Worm (Caenorhabditis elegans) whole organism, mixed stage, embryonic: ENCODE results near the gene srh-16.

Source experiments
- bed-3 ChIP-seq: fragments of 200-800 bp; sonication (Bioruptor generic); optimal IDR thresholded peaks from 3 replicates; lab custom pipeline; 2018; ENCODE audit warnings: mild to moderate bottlenecking, missing genetic modification characterization, moderate library complexity, missing compliant biosample characterization
- elt-1 ChIP-seq: sonication (generic microtip); optimal IDR thresholded peaks from 2 replicates; lab custom pipeline; 2017; ENCODE audit warnings: missing genetic modification characterization, mild to moderate bottlenecking, missing compliant biosample characterization, antibody characterized with exemption, moderate library complexity, borderline replicate concordance; ENCODE audit not compliant: insufficient read depth
- elt-3 ChIP-seq: fragments of 150-350 bp; optimal IDR thresholded peaks from 2 replicates; lab custom pipeline; 2014; ENCODE audit warnings: missing biosample characterization, missing genetic modification characterization
- lsy-2 ChIP-seq: fragments of 150-350 bp; optimal IDR thresholded peaks from 2 replicates; lab custom pipeline; 2014; ENCODE audit warnings: missing biosample characterization, missing genetic modification characterization
- mep-1 ChIP-seq: fragments of 150-350 bp; optimal IDR thresholded peaks from 2 replicates; lab custom pipeline; 2017; ENCODE audit warnings: missing biosample characterization, missing genetic modification reagents, missing genetic modification characterization, inconsistent platforms
- nhr-237 ChIP-seq: fragments of 150-350 bp; optimal IDR thresholded peaks from 2 replicates; lab custom pipeline; 2014; ENCODE audit warnings: missing biosample characterization, missing genetic modification characterization
- nhr-28 ChIP-seq: fragments of 150-350 bp; optimal IDR thresholded peaks from 2 replicates; lab custom pipeline; 2014; ENCODE audit warnings: missing biosample characterization, missing genetic modification characterization
- nhr-76 ChIP-seq: sonication (generic microtip); optimal IDR thresholded peaks from 2 replicates; lab custom pipeline; 2017; ENCODE audit warnings: missing biosample characterization, missing genetic modification characterization
- snpc-4 ChIP-seq: fragments of 150-350 bp; optimal IDR thresholded peaks from 2 replicates; lab custom pipeline; 2014; ENCODE audit warnings: missing biosample characterization, missing genetic modification characterization
- sptf-1 ChIP-seq: sonication (generic microtip); optimal IDR thresholded peaks from 2 replicates; lab custom pipeline; 2017; ENCODE audit warnings: mild to moderate bottlenecking, missing genetic modification characterization, moderate library complexity, missing compliant biosample characterization
- unc-120 ChIP-seq: sonication (generic microtip); optimal IDR thresholded peaks from 2 replicates; lab custom pipeline; 2017; ENCODE audit warnings: missing genetic modification characterization, missing compliant biosample characterization; ENCODE audit not compliant: poor library complexity, severe bottlenecking
- unc-62 ChIP-seq: fragments of 150-350 bp; optimal IDR thresholded peaks from 2 replicates; lab custom pipeline; 2014; ENCODE audit warnings: missing biosample characterization, missing genetic modification reagents, missing genetic modification characterization
- zip-8 ChIP-seq: fragments of 150-350 bp; optimal IDR thresholded peaks from 2 replicates; lab custom pipeline; 2014; ENCODE audit warnings: missing biosample characterization, missing genetic modification characterization
- ztf-11 ChIP-seq: fragments of 150-350 bp; optimal IDR thresholded peaks from 2 replicates; lab custom pipeline; 2014; ENCODE audit warnings: missing biosample characterization, missing genetic modification characterization

DNA sequence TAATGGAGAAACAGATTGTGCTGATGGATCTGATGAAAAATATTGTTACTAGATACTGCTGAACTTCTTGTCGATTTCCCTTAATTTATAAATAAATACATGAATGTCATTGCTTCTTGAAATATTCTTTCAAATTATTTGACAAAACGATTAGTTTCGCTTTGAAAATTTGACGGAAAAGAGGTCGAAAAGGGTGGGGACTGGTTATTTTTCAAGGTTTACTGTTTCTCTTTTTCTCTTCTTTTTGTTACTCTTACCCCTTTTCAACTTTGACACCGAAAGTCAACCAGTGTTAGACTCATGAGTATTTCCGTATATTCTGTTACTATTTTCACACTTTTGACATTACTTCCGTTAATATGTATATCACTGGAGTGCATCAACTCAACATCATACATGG is 36.3 kb upstream of the srh-16 start, which contains the start of gene T04H1.12:
- TF ChIP-seq elt-1, result no peak
- no peak for TF ChIP-seq sptf-1 (tag; lab: Kevin White, UChicago)
- no peak for TF ChIP-seq nhr-76 (tag; lab: Kevin White, UChicago)
- TF ChIP-seq unc-120, result no peak
- TF ChIP-seq nhr-28, result no peak
- TF ChIP-seq mep-1 (tag; lab: Kevin White, UChicago), result no peak
- no peak for TF ChIP-seq lsy-2
- TF ChIP-seq unc-62 (GFP tag; lab: Kevin White, UChicago), result no peak
- no peak for TF ChIP-seq zip-8 (tag; lab: Kevin White, UChicago)
- no peak for TF ChIP-seq elt-3 (tag; lab: Kevin White, UChicago)
- no peak for TF ChIP-seq snpc-4 (tag; lab: Kevin White, UChicago)
- no peak for TF ChIP-seq ztf-11
- TF ChIP-seq nhr-237 (tag; lab: Kevin White, UChicago), result no peak
- no peak for TF ChIP-seq bed-3
